Fruit fly (Drosophila melanogaster) S2 (cell line): Measurements from ENCODE around the gene ND-15.

Experiments
- CG8478 ChIP-seq: fragments of >200 bp; optimal IDR thresholded peaks from 2 replicates; lab custom pipeline; 2018
- CTCF ChIP-seq, 2 experiments: fragments of >200 bp; optimal IDR thresholded peaks; 2 replicates each; lab custom pipeline; 2018

DNA sequence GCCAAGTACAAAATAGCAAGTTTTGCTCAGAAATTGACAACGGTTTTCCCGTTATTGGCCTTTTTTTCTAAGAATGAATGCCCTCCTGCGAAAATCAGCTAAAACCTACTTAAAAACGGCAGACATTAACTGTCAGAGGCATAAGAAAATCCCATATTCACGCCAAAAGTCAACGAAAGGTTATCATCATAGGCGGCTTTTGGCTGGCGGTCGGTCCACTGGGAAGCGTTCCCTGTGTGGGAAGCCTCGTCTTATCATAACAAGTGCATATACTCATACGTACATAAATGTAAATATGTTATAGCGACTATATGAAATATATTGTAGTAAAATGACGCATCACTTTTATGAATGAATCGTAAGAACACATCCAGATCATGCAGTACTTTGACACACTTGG, 28.8 kb upstream of the ND-15 start:
- TF ChIP-seq CG8478 (lab: Kevin White, UChicago), result no peak
- TF ChIP-seq CTCF (optimal IDR thresholded peaks at IDR 0.05; lab: Kevin White, UChicago), result no peak
